Fruit fly (Drosophila melanogaster) whole organism, embryonic: ENCODE data around the gene CG4577.

Experiments
- ATbp ChIP-seq: fragments of 200-800 bp; sonication (Bioruptor generic); optimal IDR thresholded peaks from 2 replicates; lab custom pipeline; 2017; ENCODE audit warnings: missing biosample characterization, mild to moderate bottlenecking, missing genetic modification characterization, missing genetic modification reagents
- CG10321 ChIP-seq: fragments of 200-800 bp; sonication (Bioruptor generic); IDR thresholded peaks from 2 replicates; pipeline ENCODE4 v1.3.6; 2022; ENCODE audit warnings: missing biosample characterization, missing genetic modification characterization
- CG11456 ChIP-seq: fragments of 200-800 bp; sonication (Bioruptor generic); IDR thresholded peaks from 3 replicates; pipeline ENCODE4 v1.3.6; 2022; ENCODE audit warnings: missing biosample characterization, missing genetic modification characterization
- CG12155 ChIP-seq: fragments of 200-800 bp; sonication (Bioruptor generic); optimal IDR thresholded peaks from 3 replicates; lab custom pipeline; 2016; ENCODE audit warnings: missing biosample characterization, missing genetic modification characterization
- CG12299 ChIP-seq: fragments of 200-800 bp; sonication (Bioruptor generic); optimal IDR thresholded peaks from 2 replicates; lab custom pipeline; 2018; ENCODE audit warnings: missing biosample characterization, mild to moderate bottlenecking, missing genetic modification characterization
- CG12391 ChIP-seq: fragments of 200-800 bp; sonication (Bioruptor generic); optimal IDR thresholded peaks from 3 replicates; lab custom pipeline; 2018; ENCODE audit warnings: missing biosample characterization, mild to moderate bottlenecking, missing genetic modification characterization, moderate library complexity
- CG12744 ChIP-seq: fragments of 200-800 bp; sonication (Bioruptor generic); optimal IDR thresholded peaks from 2 replicates; lab custom pipeline; 2016; ENCODE audit warnings: missing biosample characterization, missing genetic modification characterization
- CG14441 ChIP-seq: fragments of 200-800 bp; sonication (Bioruptor generic); IDR thresholded peaks from 2 replicates; pipeline ENCODE4 v1.3.6; 2022; ENCODE audit warnings: missing biosample characterization, missing genetic modification characterization
- CG14710 ChIP-seq: fragments of 200-800 bp; sonication (Bioruptor generic); optimal IDR thresholded peaks from 3 replicates; lab custom pipeline; 2019; ENCODE audit warnings: missing biosample characterization, mild to moderate bottlenecking, missing genetic modification characterization, moderate library complexity
- CG15696 ChIP-seq: fragments of 200-800 bp; sonication (Bioruptor generic); optimal IDR thresholded peaks from 2 replicates; lab custom pipeline; 2019; ENCODE audit warnings: missing biosample characterization, mild to moderate bottlenecking, missing genetic modification characterization, moderate library complexity
- CG18599 ChIP-seq: fragments of 200-800 bp; sonication (Bioruptor generic); optimal IDR thresholded peaks from 3 replicates; lab custom pipeline; 2017; ENCODE audit warnings: missing biosample characterization, missing genetic modification characterization, mild to moderate bottlenecking, moderate library complexity, missing genetic modification reagents
- CG3847 ChIP-seq: fragments of 200-800 bp; sonication (Bioruptor generic); IDR thresholded peaks from 2 replicates; pipeline ENCODE4 v1.3.6; 2022; ENCODE audit warnings: missing biosample characterization, missing genetic modification characterization
- CG4707 ChIP-seq: fragments of 200-800 bp; sonication (Bioruptor generic); optimal IDR thresholded peaks from 2 replicates; lab custom pipeline; 2018; ENCODE audit warnings: missing biosample characterization, mild to moderate bottlenecking, missing genetic modification characterization, moderate library complexity
- CG6683 ChIP-seq: fragments of 200-800 bp; sonication (Bioruptor generic); optimal IDR thresholded peaks from 2 replicates; lab custom pipeline; 2017; ENCODE audit warnings: missing biosample characterization, mild to moderate bottlenecking, missing genetic modification characterization, missing genetic modification reagents
- CG6854 ChIP-seq: fragments of 200-800 bp; sonication (Bioruptor generic); optimal IDR thresholded peaks from 3 replicates; lab custom pipeline; 2017; ENCODE audit warnings: missing biosample characterization, mild to moderate bottlenecking, missing genetic modification characterization
- CG8388 ChIP-seq: fragments of 200-800 bp; sonication (Bioruptor generic); optimal IDR thresholded peaks from 2 replicates; lab custom pipeline; 2019; ENCODE audit warnings: missing biosample characterization, mild to moderate bottlenecking, missing genetic modification characterization, moderate library complexity
- CG9727 ChIP-seq: fragments of 200-800 bp; sonication (Bioruptor generic); optimal IDR thresholded peaks from 3 replicates; lab custom pipeline; 2017; ENCODE audit warnings: missing biosample characterization, mild to moderate bottlenecking, missing genetic modification characterization
- Doc2 ChIP-seq: fragments of 200-800 bp; sonication (Bioruptor generic); IDR thresholded peaks from 2 replicates; pipeline ENCODE4 v1.3.6; 2022; ENCODE audit warnings: missing biosample characterization, missing genetic modification characterization
- Doc3 ChIP-seq: fragments of 200-800 bp; sonication (Bioruptor generic); IDR thresholded peaks from 3 replicates; pipeline ENCODE4 v1.3.6; 2022; ENCODE audit warnings: missing biosample characterization, missing genetic modification characterization; ENCODE audit not compliant: partially characterized antibody
- Fer2 ChIP-seq: fragments of 200-800 bp; sonication (Bioruptor generic); optimal IDR thresholded peaks from 2 replicates; lab custom pipeline; 2018; ENCODE audit warnings: missing biosample characterization, mild to moderate bottlenecking, missing genetic modification characterization, moderate library complexity
- Fer3 ChIP-seq: fragments of 200-800 bp; sonication (Bioruptor generic); optimal IDR thresholded peaks from 2 replicates; lab custom pipeline; 2018; ENCODE audit warnings: missing biosample characterization, mild to moderate bottlenecking, missing genetic modification characterization, moderate library complexity
- Hmx ChIP-seq: fragments of 200-800 bp; sonication (Bioruptor generic); optimal IDR thresholded peaks from 2 replicates; lab custom pipeline; 2016; ENCODE audit warnings: missing biosample characterization, missing genetic modification characterization
- Hr3 ChIP-seq: fragments of 200-800 bp; sonication (Bioruptor generic); optimal IDR thresholded peaks from 3 replicates; lab custom pipeline; 2016; ENCODE audit warnings: missing biosample characterization, missing genetic modification characterization
- Lpt ChIP-seq: fragments of >200 bp; optimal IDR thresholded peaks from 2 replicates; lab custom pipeline; 2018; ENCODE audit warnings: missing biosample characterization, missing genetic modification characterization
- MBD-R2 ChIP-seq: fragments of 200-800 bp; sonication (Bioruptor generic); IDR thresholded peaks from 2 replicates; pipeline ENCODE4 v1.3.6; 2022; ENCODE audit warnings: missing biosample characterization, missing genetic modification characterization
- Med ChIP-seq: fragments of 200-800 bp; sonication (Bioruptor generic); peaks from one replicate; lab custom pipeline; 2016; ENCODE audit warnings: missing biosample characterization, missing genetic modification characterization, mild to moderate bottlenecking, inconsistent platforms, moderate library complexity
- NC2α ChIP-seq: fragments of 200-800 bp; sonication (Bioruptor generic); optimal IDR thresholded peaks from 2 replicates; lab custom pipeline; 2016; ENCODE audit warnings: missing biosample characterization, missing genetic modification characterization
- NC2β ChIP-seq: fragments of 200-800 bp; sonication (Bioruptor generic); optimal IDR thresholded peaks from 2 replicates; lab custom pipeline; 2016; ENCODE audit warnings: missing biosample characterization, missing genetic modification characterization
- NFAT ChIP-seq: fragments of 200-800 bp; sonication (Bioruptor generic); IDR thresholded peaks from 2 replicates; pipeline ENCODE4 v1.3.6; 2022; ENCODE audit warnings: missing biosample characterization, missing genetic modification characterization
- Nf-YB ChIP-seq: fragments of 200-800 bp; sonication (Bioruptor generic); optimal IDR thresholded peaks from 3 replicates; lab custom pipeline; 2019; ENCODE audit warnings: missing biosample characterization, mild to moderate bottlenecking, missing genetic modification characterization, moderate library complexity
- Oaz ChIP-seq: fragments of 200-800 bp; sonication (Bioruptor generic); IDR thresholded peaks from 2 replicates; pipeline ENCODE4 v1.3.6; 2022; ENCODE audit warnings: missing biosample characterization, missing genetic modification characterization
- Ptx1 ChIP-seq: fragments of 200-800 bp; sonication (Bioruptor generic); IDR thresholded peaks from 2 replicates; pipeline ENCODE4 v1.3.6; 2022; ENCODE audit warnings: missing biosample characterization, missing genetic modification characterization
- Ravus ChIP-seq: fragments of 200-800 bp; sonication (Bioruptor generic); IDR thresholded peaks from 2 replicates; pipeline ENCODE4 v1.3.6; 2022; ENCODE audit warnings: missing biosample characterization, missing genetic modification characterization
- Rfx ChIP-seq: fragments of 200-800 bp; sonication (Bioruptor generic); IDR thresholded peaks from 2 replicates; pipeline ENCODE4 v1.3.6; 2022; ENCODE audit warnings: missing biosample characterization, missing genetic modification characterization
- Sox100B ChIP-seq: fragments of 200-800 bp; sonication (Bioruptor generic); optimal IDR thresholded peaks from 3 replicates; lab custom pipeline; 2018; ENCODE audit warnings: missing biosample characterization, mild to moderate bottlenecking, missing genetic modification characterization
- YL-1 ChIP-seq: fragments of 200-800 bp; sonication (Bioruptor generic); optimal IDR thresholded peaks from 3 replicates; lab custom pipeline; 2017; ENCODE audit warnings: missing biosample characterization, mild to moderate bottlenecking, missing genetic modification characterization
- ab ChIP-seq: fragments of 200-800 bp; sonication (Bioruptor generic); optimal IDR thresholded peaks from 2 replicates; lab custom pipeline; 2016; ENCODE audit warnings: missing biosample characterization, missing genetic modification characterization
- dati ChIP-seq: fragments of 200-800 bp; sonication (Bioruptor generic); IDR thresholded peaks from 2 replicates; pipeline ENCODE4 v1.3.6; 2022; ENCODE audit warnings: missing biosample characterization, missing genetic modification characterization
- dm ChIP-seq: fragments of 200-800 bp; sonication (Bioruptor generic); optimal IDR thresholded peaks from 3 replicates; lab custom pipeline; 2016; ENCODE audit warnings: missing biosample characterization, missing genetic modification characterization
- dysf ChIP-seq: fragments of 200-800 bp; sonication (Bioruptor generic); IDR thresholded peaks from 3 replicates; pipeline ENCODE4 v1.3.6; 2022; ENCODE audit warnings: missing biosample characterization, missing genetic modification characterization
- ems ChIP-seq: fragments of 200-800 bp; sonication (Bioruptor generic); optimal IDR thresholded peaks from 3 replicates; lab custom pipeline; 2016; ENCODE audit warnings: missing biosample characterization, missing genetic modification characterization
- eyg ChIP-seq: fragments of 200-800 bp; sonication (Bioruptor generic); optimal IDR thresholded peaks from 3 replicates; lab custom pipeline; 2016; ENCODE audit warnings: missing biosample characterization, missing genetic modification characterization
- fd3F ChIP-seq: fragments of 200-800 bp; sonication (Bioruptor generic); optimal IDR thresholded peaks from 2 replicates; lab custom pipeline; 2018; ENCODE audit warnings: missing biosample characterization, mild to moderate bottlenecking, missing genetic modification characterization, moderate library complexity
- gem ChIP-seq: fragments of 200-800 bp; sonication (Bioruptor generic); optimal IDR thresholded peaks from 2 replicates; lab custom pipeline; 2019; ENCODE audit warnings: missing biosample characterization, mild to moderate bottlenecking, missing genetic modification characterization, moderate library complexity
- jigr1 ChIP-seq: fragments of 200-800 bp; sonication (Bioruptor generic); IDR thresholded peaks from 3 replicates; pipeline ENCODE4 v1.3.6; 2022; ENCODE audit warnings: missing biosample characterization, missing genetic modification characterization
- ranshi ChIP-seq: fragments of 200-800 bp; sonication (Bioruptor generic); IDR thresholded peaks from 2 replicates; pipeline ENCODE4 v1.3.6; 2022; ENCODE audit warnings: missing biosample characterization, missing genetic modification characterization
- row ChIP-seq: fragments of 200-800 bp; sonication (Bioruptor generic); IDR thresholded peaks from 3 replicates; pipeline ENCODE4 v1.3.6; 2022; ENCODE audit warnings: missing biosample characterization, missing genetic modification characterization
- sens ChIP-seq: fragments of 200-800 bp; sonication (Bioruptor generic); peaks from one replicate; lab custom pipeline; 2016; ENCODE audit warnings: missing biosample characterization, missing genetic modification characterization
- sisA ChIP-seq: fragments of 200-800 bp; sonication (Bioruptor generic); IDR thresholded peaks from 2 replicates; pipeline ENCODE4 v1.3.6; 2022; ENCODE audit warnings: missing biosample characterization, missing genetic modification characterization
- stc ChIP-seq: fragments of 200-800 bp; sonication (Bioruptor generic); IDR thresholded peaks from 2 replicates; pipeline ENCODE4 v1.3.6; 2022; ENCODE audit warnings: missing biosample characterization, missing genetic modification characterization
- tin ChIP-seq: fragments of 200-800 bp; sonication (Bioruptor generic); optimal IDR thresholded peaks from 3 replicates; lab custom pipeline; 2016; ENCODE audit warnings: missing biosample characterization, missing genetic modification characterization
- ttk ChIP-seq: fragments of 200-800 bp; sonication (Bioruptor generic); IDR thresholded peaks from 2 replicates; pipeline ENCODE4 v2.1.2; 2022; ENCODE audit warnings: missing biosample characterization, missing genetic modification characterization
- z ChIP-seq: fragments of 200-800 bp; sonication (Bioruptor generic); IDR thresholded peaks from 3 replicates; pipeline ENCODE4 v1.3.6; 2022; ENCODE audit warnings: missing biosample characterization, missing genetic modification characterization

The CG4577 gene

dm6 chr2L:1091675-1092074 is 42.8 kb upstream of the CG4577 start (continued):
- TF ChIP-seq Sox100B (GFP tag; lab: Kevin White, UChicago) = no peak
- no peak for TF ChIP-seq Doc2 (GFP tag; lab: Robert Waterston, UW)
- TF ChIP-seq CG14710 (tag; lab: Kevin White, UChicago) = no peak
- no peak for TF ChIP-seq ab (GFP tag; lab: Kevin White, UChicago)
- TF ChIP-seq Hr3 (GFP tag; lab: Kevin White, UChicago) = no peak
- TF ChIP-seq fd3F (GFP tag; lab: Kevin White, UChicago) = no peak
- TF ChIP-seq Lpt = no peak
- TF ChIP-seq CG12744 (GFP tag; lab: Kevin White, UChicago) = no peak
- no peak for TF ChIP-seq eyg (GFP tag; lab: Kevin White, UChicago)
- no peak for TF ChIP-seq Ptx1 (GFP tag; lab: Robert Waterston, UW)
- no peak for TF ChIP-seq dysf (GFP tag; lab: Robert Waterston, UW)
- no peak for TF ChIP-seq CG10321
- TF ChIP-seq ems (GFP tag; lab: Kevin White, UChicago) = no peak
- TF ChIP-seq CG14441 (GFP tag; lab: Robert Waterston, UW) = 0 out of 2 replicates have a peak, but pooled peaks have one; percentile 15
- no peak for TF ChIP-seq CG9727
- no peak for TF ChIP-seq YL-1
- TF ChIP-seq CG8388 (GFP tag; lab: Kevin White, UChicago) = no peak
- TF ChIP-seq Nf-YB (GFP tag; lab: Kevin White, UChicago) = no peak
- no peak for TF ChIP-seq Fer2
- TF ChIP-seq ATbp = no peak
- TF ChIP-seq CG6854 = no peak
- TF ChIP-seq CG12299 (tag; lab: Kevin White, UChicago) = no peak
- peak; percentile 20; the same call in 1 of the 2 replicates for TF ChIP-seq Rfx (GFP tag; lab: Robert Waterston, UW)
- peak; percentile 28; the same call in 1 of the 2 replicates for TF ChIP-seq NFAT (GFP tag; lab: Robert Waterston, UW)
- TF ChIP-seq CG6683 (GFP tag; lab: Kevin White, UChicago) = no peak
- TF ChIP-seq jigr1 (GFP tag; lab: Robert Waterston, UW) = no peak
- no peak for TF ChIP-seq Oaz
- no peak for TF ChIP-seq CG12155
- no peak for TF ChIP-seq dm (GFP tag; lab: Kevin White, UChicago)
- no peak for TF ChIP-seq gem (tag; lab: Kevin White, UChicago)
- no peak for TF ChIP-seq stc (GFP tag; lab: Robert Waterston, UW)
- peak; percentile 17 for TF ChIP-seq sens (GFP tag; lab: Kevin White, UChicago)
- TF ChIP-seq Ravus (GFP tag; lab: Robert Waterston, UW) = no peak
- 0 out of 2 replicates have a peak, but pooled peaks have one; percentile 7 for TF ChIP-seq MBD-R2 (GFP tag; lab: Robert Waterston, UW)
- TF ChIP-seq z (GFP tag; lab: Robert Waterston, UW) = no peak
- peak; percentile 28 for TF ChIP-seq CG18599 (GFP tag; lab: Kevin White, UChicago)
- TF ChIP-seq tin = no peak
- no peak for TF ChIP-seq Doc3
- no peak for TF ChIP-seq CG15696
- peak; percentile 70 for TF ChIP-seq Med (GFP tag; lab: Kevin White, UChicago)
- peak; percentile 32; the same call in 1 of the 2 replicates for TF ChIP-seq sisA (GFP tag; lab: Robert Waterston, UW)
- 0 out of 2 replicates have a peak, but pooled peaks have one; percentile 17 for TF ChIP-seq ranshi
- no peak for TF ChIP-seq NC2α (GFP tag; lab: Kevin White, UChicago)
- no peak for TF ChIP-seq CG12391 (tag; lab: Kevin White, UChicago)
- TF ChIP-seq row (GFP tag; lab: Robert Waterston, UW) = 0 out of 3 replicates have a peak, but pooled peaks have one; percentile 20
- no peak for TF ChIP-seq CG4707
- TF ChIP-seq ttk (GFP tag; lab: Robert Waterston, UW) = no peak
- TF ChIP-seq NC2β = no peak
- no peak for TF ChIP-seq CG3847 (GFP tag; lab: Robert Waterston, UW)
- TF ChIP-seq CG11456 (GFP tag; lab: Robert Waterston, UW) = no peak
- TF ChIP-seq dati = no peak
- no peak for TF ChIP-seq Hmx
- no peak for TF ChIP-seq Fer3 (tag; lab: Kevin White, UChicago)
